Fruit fly (Drosophila melanogaster): ENCODE results near the gene tara.

The tara gene

DNA sequence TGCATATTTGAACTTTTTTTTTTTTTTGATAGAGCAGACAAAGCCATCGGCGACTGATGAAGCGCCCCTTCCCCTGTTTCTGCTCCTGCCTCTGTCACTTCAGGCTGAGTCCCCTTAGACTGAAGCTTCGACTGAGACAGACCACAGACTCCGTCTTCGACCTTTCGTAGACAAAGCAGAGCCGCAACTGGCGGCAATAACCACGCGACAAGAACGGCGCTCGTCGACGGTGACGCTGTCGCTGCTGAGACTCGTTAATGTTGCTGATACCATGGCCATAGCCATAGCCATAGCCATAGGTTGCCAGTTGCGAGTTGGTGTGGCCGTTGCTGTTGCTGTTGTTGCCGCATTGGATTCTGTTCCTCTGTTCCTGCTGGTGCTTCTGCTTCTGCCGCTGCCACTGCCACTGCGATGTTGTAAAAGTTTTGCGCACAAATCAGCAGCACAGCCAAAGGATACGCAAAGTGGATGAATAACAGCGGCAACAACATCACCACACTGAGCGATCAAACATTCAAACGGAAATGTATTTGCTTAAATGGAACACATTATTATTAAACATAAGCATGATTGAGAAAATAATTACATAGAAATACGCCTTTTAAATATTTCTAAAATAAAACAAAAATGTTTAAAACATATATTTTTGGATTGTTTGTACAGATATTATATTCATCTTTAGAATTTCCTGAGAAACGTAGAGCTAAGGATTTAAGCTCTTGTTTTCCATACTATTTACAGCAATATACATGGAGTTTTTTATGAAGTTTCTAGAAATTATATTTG is 2.0 kb upstream of the tara start (continued):
- TF ChIP-seq trem (tag; optimal IDR thresholded peaks at IDR 0.05) (no peak), Atf6 (GFP tag; IDR thresholded peaks at IDR 0.05) (no peak), HLH3B (GFP tag; IDR thresholded peaks at IDR 0.05) (0 out of 2 replicates have a peak, but pooled peaks have one; percentile 16), Sox100B (GFP tag; optimal IDR thresholded peaks at IDR 0.05) (peak; percentile 45), CG32532 (GFP tag; IDR thresholded peaks at IDR 0.05) (no peak), CG3838 (GFP tag; optimal IDR thresholded peaks at IDR 0.05) (no peak), CG2875 (GFP tag; optimal IDR thresholded peaks at IDR 0.05) (no peak), zen2 (GFP tag; IDR thresholded peaks at IDR 0.05; ENCODE audit: partially characterized antibody) (no peak), CG18262 (tag; optimal IDR thresholded peaks at IDR 0.05) (peak; percentile 35), CG6683 (GFP tag; optimal IDR thresholded peaks at IDR 0.05) (no peak), CG9932 (GFP tag; IDR thresholded peaks at IDR 0.05) (peak; percentile 34; the same call in 1 of the 2 replicates), CG10366 (GFP tag; IDR thresholded peaks at IDR 0.05) (0 out of 2 replicates have a peak, but pooled peaks have one; percentile 8), nom (GFP tag; optimal IDR thresholded peaks at IDR 0.05) (peak; percentile 32), Asciz (GFP tag; optimal IDR thresholded peaks at IDR 0.05) (peak; percentile 10), onecut (GFP tag; IDR thresholded peaks at IDR 0.05) (peak; percentile 22; the same call in 1 of the 2 replicates), Bdp1 (GFP tag; optimal IDR thresholded peaks at IDR 0.05) (no peak), mirr (GFP tag; optimal IDR thresholded peaks at IDR 0.05) (peak; percentile 55), CG15011 (GFP tag; optimal IDR thresholded peaks at IDR 0.05) (peak; percentile 25), ap (GFP tag; IDR thresholded peaks at IDR 0.05) (no peak), CG7839 (tag; optimal IDR thresholded peaks at IDR 0.05) (peak; percentile 70), CG31365 (tag; optimal IDR thresholded peaks at IDR 0.05) (peak; percentile 22), CG6175 (GFP tag; IDR thresholded peaks at IDR 0.05) (peak; percentile 80), gcm2 (GFP tag; optimal IDR thresholded peaks at IDR 0.05) (no peak), repo (GFP tag; optimal IDR thresholded peaks at IDR 0.05) (peak; percentile 40), Deaf1 (tag; optimal IDR thresholded peaks at IDR 0.05) (peak; percentile 82), zfh1 (GFP tag; IDR thresholded peaks at IDR 0.05) (peak; percentile 58; the same call in 2 of the 3 replicates), Ets65A (GFP tag) (peak; percentile 49), eyg (GFP tag; optimal IDR thresholded peaks at IDR 0.05) (peak; percentile 3), CG16863 (GFP tag; optimal IDR thresholded peaks at IDR 0.05) (peak; percentile 13), p53 (GFP tag; optimal IDR thresholded peaks at IDR 0.05) (no peak), CG13775 (GFP tag; optimal IDR thresholded peaks at IDR 0.05) (peak; percentile 20)

DNA sequence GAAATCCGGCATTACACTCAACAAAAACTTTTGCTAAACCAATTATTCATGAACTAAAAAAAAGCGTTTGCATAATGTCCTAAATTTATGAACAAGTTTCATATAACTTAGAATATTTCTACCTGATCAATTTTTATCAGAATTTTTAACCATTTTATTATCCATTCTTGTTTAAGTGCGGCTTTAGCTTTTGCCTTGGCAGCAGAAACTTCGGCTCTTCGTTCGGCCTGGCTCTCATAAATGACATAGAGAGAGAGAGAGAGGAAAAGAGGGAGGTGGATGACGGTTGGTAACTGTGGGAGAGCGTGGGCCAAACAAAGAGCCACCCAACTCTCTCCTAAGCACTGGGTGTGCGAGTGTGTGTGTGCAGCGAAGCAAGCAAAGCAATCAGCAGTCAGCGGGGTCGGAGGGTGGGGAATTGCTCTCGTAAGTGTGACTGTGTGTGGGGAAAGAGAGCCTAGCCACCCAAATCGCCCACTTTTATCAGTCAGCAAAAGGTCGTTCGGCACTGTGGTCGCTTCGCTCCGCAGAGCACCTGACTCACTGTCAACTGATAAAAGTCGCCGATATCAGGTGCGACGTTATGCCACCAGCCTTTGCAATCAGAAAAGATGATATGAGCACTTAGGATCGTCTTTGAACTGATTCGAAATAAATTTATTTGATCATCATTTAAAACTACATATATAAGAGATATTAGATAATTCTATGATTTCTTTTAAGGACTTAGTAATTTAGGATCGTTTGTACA is 861 bp upstream of the tara start:
- TF ChIP-seq CG11723 (GFP tag; optimal IDR thresholded peaks at IDR 0.05) (peak; percentile 93), CG34224 (GFP tag; IDR thresholded peaks at IDR 0.05; ENCODE audit: partially characterized antibody) (no peak), vfl (GFP tag; optimal IDR thresholded peaks at IDR 0.05) (peak; percentile 94), Camta (GFP tag; optimal IDR thresholded peaks at IDR 0.05) (peak; percentile 97), CG15073 (GFP tag; optimal IDR thresholded peaks at IDR 0.05) (peak; percentile 82), ac (GFP tag; optimal IDR thresholded peaks at IDR 0.05) (peak; percentile 77), CG32532 (GFP tag; IDR thresholded peaks at IDR 0.05) (no peak), ERR (GFP tag; optimal IDR thresholded peaks at IDR 0.05) (peak; percentile 95), lilli (GFP tag; optimal IDR thresholded peaks at IDR 0.05) (peak; percentile 98), Oli (tag; optimal IDR thresholded peaks at IDR 0.05) (peak; percentile 98), Mes4 (GFP tag; optimal IDR thresholded peaks at IDR 0.05) (peak; percentile 97), stc (GFP tag; IDR thresholded peaks at IDR 0.05) (no peak), Scr (GFP tag; IDR thresholded peaks at IDR 0.05; ENCODE audit: partially characterized antibody) (no peak), fd96Cb (tag; optimal IDR thresholded peaks at IDR 0.05) (peak; percentile 98), slou (GFP tag; optimal IDR thresholded peaks at IDR 0.05) (peak; percentile 90), fd64A (GFP tag; optimal IDR thresholded peaks at IDR 0.05) (peak; percentile 96), emc (GFP tag; optimal IDR thresholded peaks at IDR 0.05) (peak; percentile 94), CG6689 (GFP tag; IDR thresholded peaks at IDR 0.05) (no peak), Adf1 (GFP tag; IDR thresholded peaks at IDR 0.05) (no peak), ttk (GFP tag; IDR thresholded peaks at IDR 0.05) (no peak)
